Fruit fly (Drosophila melanogaster) whole organism, wandering third instar larva: ENCODE results near the gene Vm26Ab.

ENCODE experiments used
- CG32264 ChIP-seq: fragments of 200-800 bp; sonication (Bioruptor generic); optimal IDR thresholded peaks from 2 replicates; lab custom pipeline; 2016; ENCODE audit warnings: missing biosample characterization, missing genetic modification characterization
- CG9705 ChIP-seq: fragments of 200-800 bp; sonication (Bioruptor generic); optimal IDR thresholded peaks from 2 replicates; lab custom pipeline; 2018; ENCODE audit warnings: missing biosample characterization, mild to moderate bottlenecking, missing genetic modification characterization
- CrebA ChIP-seq: fragments of 200-800 bp; sonication (Bioruptor generic); optimal IDR thresholded peaks from 2 replicates; lab custom pipeline; 2016; ENCODE audit warnings: missing biosample characterization, mild to moderate bottlenecking, missing genetic modification characterization, borderline replicate concordance
- Dfd ChIP-seq: fragments of >200 bp; optimal IDR thresholded peaks from 2 replicates; lab custom pipeline; 2017; ENCODE audit warnings: missing biosample characterization, missing genetic modification characterization
- Dif ChIP-seq: fragments of 200-275, 200-300 bp; sonication (Bioruptor generic); optimal IDR thresholded peaks from 2 replicates; lab custom pipeline; 2018; ENCODE audit warnings: missing biosample characterization, missing genetic modification characterization; ENCODE audit not compliant: partially characterized antibody
- GATAd ChIP-seq: sonication (Bioruptor generic); optimal IDR thresholded peaks from 2 replicates; lab custom pipeline; 2016; ENCODE audit warnings: missing biosample characterization, missing genetic modification characterization
- HLH106 ChIP-seq: fragments of 200-800 bp; optimal IDR thresholded peaks from 3 replicates; lab custom pipeline; 2019; ENCODE audit warnings: missing biosample characterization, mild to moderate bottlenecking, missing genetic modification characterization, moderate library complexity
- Hnf4 ChIP-seq: fragments of 200-800 bp; sonication (Bioruptor generic); optimal IDR thresholded peaks from 2 replicates; lab custom pipeline; 2016; ENCODE audit warnings: missing biosample characterization, mild to moderate bottlenecking, missing genetic modification characterization
- Hr78 ChIP-seq: fragments of >200 bp; optimal IDR thresholded peaks from 2 replicates; lab custom pipeline; 2017; ENCODE audit warnings: missing biosample characterization, missing genetic modification characterization
- Hr83 ChIP-seq: fragments of 200-300 bp; sonication (Bioruptor generic); optimal IDR thresholded peaks from 2 replicates; lab custom pipeline; 2016; ENCODE audit warnings: missing biosample characterization, mild to moderate bottlenecking, missing genetic modification characterization, moderate library complexity; ENCODE audit not compliant: poor library complexity, severe bottlenecking
- Jra ChIP-seq: sonication (Bioruptor generic); optimal IDR thresholded peaks from 2 replicates; lab custom pipeline; 2016; ENCODE audit warnings: missing biosample characterization, missing genetic modification characterization
- Mio ChIP-seq: sonication (Bioruptor generic); optimal IDR thresholded peaks from 2 replicates; lab custom pipeline; 2016; ENCODE audit warnings: missing biosample characterization, missing genetic modification characterization
- Myc ChIP-seq: fragments of >200 bp; optimal IDR thresholded peaks from 2 replicates; lab custom pipeline; 2017
- N ChIP-seq: fragments of >200 bp; optimal IDR thresholded peaks from 2 replicates; lab custom pipeline; 2018; ENCODE audit warnings: missing biosample characterization, missing external identifiers, missing genetic modification characterization
- OdsH ChIP-seq: fragments of 200-800 bp; sonication (Bioruptor generic); optimal IDR thresholded peaks from 2 replicates; lab custom pipeline; 2016; ENCODE audit warnings: missing biosample characterization, mild to moderate bottlenecking, missing genetic modification characterization
- Rel ChIP-seq, 2 experiments: fragments of 200-800 bp; sonication (Bioruptor generic) in 1 of 2; optimal IDR thresholded peaks; 2 replicates in 1 of 2; 3 replicates in 1 of 2; lab custom pipeline; 2016 to 2019; ENCODE audit warnings: mild to moderate bottlenecking in 2 of 2, missing biosample characterization in 2 of 2, missing genetic modification characterization in 2 of 2, moderate library complexity in 1 of 2
- Sp1 ChIP-seq: fragments of 200-800 bp; sonication (Bioruptor generic); optimal IDR thresholded peaks from 3 replicates; lab custom pipeline; 2019; ENCODE audit warnings: missing biosample characterization, mild to moderate bottlenecking, missing genetic modification characterization, moderate library complexity
- Vsx2 ChIP-seq: fragments of 200-300, 225-300 bp; sonication (Bioruptor generic); optimal IDR thresholded peaks from 2 replicates; lab custom pipeline; 2018; ENCODE audit warnings: missing biosample characterization, missing genetic modification characterization; ENCODE audit not compliant: partially characterized antibody
- br ChIP-seq: fragments of 200-800 bp; sonication (Bioruptor generic); optimal IDR thresholded peaks from 2 replicates; lab custom pipeline; 2016; ENCODE audit warnings: missing biosample characterization, missing genetic modification characterization
- brk ChIP-seq: fragments of 200-800 bp; sonication (Bioruptor generic); optimal IDR thresholded peaks from 2 replicates; lab custom pipeline; 2016; ENCODE audit warnings: missing biosample characterization, mild to moderate bottlenecking, missing genetic modification characterization
- dl ChIP-seq, 2 experiments: fragments of 175-275, 200-275 bp in 1 of 2; fragments of 200-275 bp in 1 of 2; sonication (Bioruptor generic); optimal IDR thresholded peaks; lab custom pipeline; 2018; ENCODE audit warnings: mild to moderate bottlenecking in 2 of 2, missing biosample characterization in 2 of 2, missing genetic modification characterization in 2 of 2, moderate library complexity in 2 of 2; ENCODE audit not compliant: partially characterized antibody in 2 of 2, insufficient read depth in 1 of 2
- dmrt93B ChIP-seq: fragments of 200-800 bp; sonication (Bioruptor generic); optimal IDR thresholded peaks from 2 replicates; lab custom pipeline; 2018; ENCODE audit warnings: missing biosample characterization, mild to moderate bottlenecking, missing genetic modification characterization
- dsf ChIP-seq: sonication (Bioruptor generic); optimal IDR thresholded peaks from 2 replicates; lab custom pipeline; 2016; ENCODE audit warnings: missing biosample characterization, missing genetic modification characterization, borderline replicate concordance
- ey ChIP-seq: fragments of 200-800 bp; sonication (Bioruptor generic); optimal IDR thresholded peaks from 2 replicates; lab custom pipeline; 2016; ENCODE audit warnings: missing biosample characterization, missing genetic modification characterization
- foxo ChIP-seq, 2 experiments: fragments of 200-800 bp; sonication (Bioruptor generic); optimal IDR thresholded peaks; 2 replicates in 1 of 2; 3 replicates in 1 of 2; lab custom pipeline; 2016 to 2017; ENCODE audit warnings: missing biosample characterization in 2 of 2, missing genetic modification characterization in 2 of 2
- fru ChIP-seq: fragments of 200-800 bp; sonication (Bioruptor generic); optimal IDR thresholded peaks from 3 replicates; lab custom pipeline; 2016; ENCODE audit warnings: missing biosample characterization, mild to moderate bottlenecking, missing genetic modification characterization
- h ChIP-seq: fragments of 200-800 bp; sonication (Bioruptor generic); optimal IDR thresholded peaks from 3 replicates; lab custom pipeline; 2016; ENCODE audit warnings: missing biosample characterization, mild to moderate bottlenecking, missing genetic modification characterization
- jim ChIP-seq: fragments of 175-275, 200-325 bp; sonication (Bioruptor generic); optimal IDR thresholded peaks from 2 replicates; lab custom pipeline; 2016; ENCODE audit warnings: missing biosample characterization, mild to moderate bottlenecking, missing genetic modification characterization
- lola ChIP-seq: fragments of >200 bp; optimal IDR thresholded peaks from 2 replicates; lab custom pipeline; 2017; ENCODE audit warnings: missing biosample characterization, missing genetic modification characterization
- pan ChIP-seq: fragments of >200 bp; optimal IDR thresholded peaks from 2 replicates; lab custom pipeline; 2017
- psq ChIP-seq: fragments of 200-800 bp; sonication (Bioruptor generic); optimal IDR thresholded peaks from 3 replicates; lab custom pipeline; 2017; ENCODE audit warnings: missing biosample characterization, mild to moderate bottlenecking, missing genetic modification characterization, moderate library complexity
- rgr ChIP-seq: fragments of 200-800 bp; sonication (Bioruptor generic); optimal IDR thresholded peaks from 3 replicates; lab custom pipeline; 2016; ENCODE audit warnings: missing biosample characterization, mild to moderate bottlenecking, missing genetic modification characterization
- sv ChIP-seq: fragments of 200-800 bp; sonication (Bioruptor generic); optimal IDR thresholded peaks from 3 replicates; lab custom pipeline; 2016; ENCODE audit warnings: missing biosample characterization, missing genetic modification characterization
- tai ChIP-seq: sonication (Bioruptor generic); optimal IDR thresholded peaks from 2 replicates; lab custom pipeline; 2016; ENCODE audit warnings: missing biosample characterization, missing genetic modification characterization
- usp ChIP-seq: fragments of >200 bp; optimal IDR thresholded peaks from 2 replicates; lab custom pipeline; 2017; ENCODE audit warnings: missing biosample characterization, missing genetic modification characterization
- woc ChIP-seq: sonication (Bioruptor generic); optimal IDR thresholded peaks from 2 replicates; lab custom pipeline; 2016; ENCODE audit warnings: missing biosample characterization, mild to moderate bottlenecking, missing genetic modification characterization

Vm26Ab gene

DNA sequence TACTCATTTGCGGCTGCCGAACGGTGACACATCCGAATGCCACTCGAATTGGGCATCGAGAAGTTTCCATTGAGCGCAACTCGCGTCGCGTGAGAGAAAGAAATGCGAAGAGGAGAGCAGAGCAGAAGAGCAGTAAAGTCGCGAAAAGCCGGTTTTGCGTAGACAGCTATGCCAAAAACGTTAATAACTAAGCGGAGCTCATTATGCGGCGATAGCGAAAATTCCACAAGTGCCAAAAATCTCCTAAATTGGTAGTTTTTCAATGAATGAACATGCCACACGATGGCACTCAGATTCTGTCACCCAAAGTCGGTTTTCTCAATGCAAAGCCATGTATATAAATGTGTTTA is 20.9 kb downstream of the Vm26Ab start:
- TF ChIP-seq Hr83 (no peak), Jra (GFP tag; lab: Kevin White, UChicago) (peak; percentile 33)

DNA sequence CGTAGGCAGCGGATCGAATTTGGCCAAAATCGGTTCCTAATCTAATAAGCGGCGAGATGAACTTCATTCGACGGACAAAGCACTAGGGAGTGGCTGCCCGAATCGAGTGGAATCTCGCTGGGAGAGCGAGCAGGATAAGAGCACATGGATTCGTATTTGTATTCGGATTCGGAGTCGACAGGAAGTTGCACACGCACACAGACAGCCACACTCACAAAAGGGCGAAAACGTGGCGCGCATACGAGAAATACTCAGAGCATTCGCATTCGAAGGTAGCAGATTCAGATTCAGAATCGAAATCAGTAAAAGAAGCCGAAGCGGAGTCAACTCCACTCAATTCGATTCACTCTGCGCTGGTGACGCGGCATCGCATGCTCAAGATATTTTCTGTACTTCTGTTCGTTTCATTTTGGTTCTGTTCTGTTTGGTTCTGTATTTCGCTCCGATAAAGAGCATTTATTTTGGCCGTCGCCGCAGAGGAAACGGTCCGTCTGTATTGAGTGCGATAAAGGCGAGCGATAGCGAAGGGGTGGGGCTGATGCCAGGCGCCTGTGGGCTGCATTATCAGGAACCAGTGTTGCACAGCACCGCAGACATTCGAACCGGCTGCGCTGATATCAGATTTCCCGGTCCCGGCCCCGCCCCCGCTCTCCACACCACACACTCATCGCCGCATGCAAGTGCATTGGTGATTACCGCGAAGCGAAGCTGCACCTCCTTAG is 21.7 kb downstream of the Vm26Ab start:
- peak; percentile 79 for TF ChIP-seq h (GFP tag; lab: Kevin White, UChicago)
- peak; percentile 34 for TF ChIP-seq OdsH (GFP tag; lab: Kevin White, UChicago)
- peak; percentile 3 for TF ChIP-seq Hr78 (GFP tag; lab: Kevin White, UChicago)
- TF ChIP-seq rgr (GFP tag; lab: Kevin White, UChicago): peak; percentile 38
- peak; percentile 67 for TF ChIP-seq Jra (GFP tag; lab: Kevin White, UChicago)
- peak; percentile 50 for TF ChIP-seq br (GFP tag; lab: Kevin White, UChicago)
- TF ChIP-seq Sp1: peak; percentile 7
- TF ChIP-seq Hr83: peak; percentile 70
- no peak for TF ChIP-seq dmrt93B (GFP tag; lab: Kevin White, UChicago)
- peak; percentile 78 for TF ChIP-seq Rel (GFP tag; optimal IDR thresholded peaks at IDR 0.05; lab: Kevin White, UChicago)
- peak; percentile 72 for TF ChIP-seq Rel (tag; optimal IDR thresholded peaks at IDR 0.05; lab: Kevin White, UChicago)
- TF ChIP-seq HLH106: peak; percentile 21
- TF ChIP-seq foxo (GFP tag; optimal IDR thresholded peaks at IDR 0.05; lab: Kevin White, UChicago): peak; percentile 18 to 24
- TF ChIP-seq dl (GFP tag; optimal IDR thresholded peaks at IDR 0.05; lab: Kevin White, UChicago; ENCODE audit: insufficient read depth in 1 of 2, partially characterized antibody in 2 of 2): no peak
- peak; percentile 94 for TF ChIP-seq CrebA (GFP tag; lab: Kevin White, UChicago)
- TF ChIP-seq Mio: peak; percentile 37
- TF ChIP-seq brk (GFP tag; lab: Kevin White, UChicago): peak; percentile 70
- no peak for TF ChIP-seq ey
- peak; percentile 37 for TF ChIP-seq woc (GFP tag; lab: Kevin White, UChicago)
- TF ChIP-seq CG9705: no peak
- TF ChIP-seq jim: no peak
- TF ChIP-seq psq (GFP tag; lab: Kevin White, UChicago): peak; percentile 23
- TF ChIP-seq Hnf4: peak; percentile 53

dm6 chr2L:5979055-5979399 is 22.2 kb downstream of the Vm26Ab start:
- TF ChIP-seq rgr (GFP tag; lab: Kevin White, UChicago): no peak
- peak; percentile 4 for TF ChIP-seq Dif (GFP tag; lab: Kevin White, UChicago)
- TF ChIP-seq dmrt93B (GFP tag; lab: Kevin White, UChicago): peak; percentile 4
- no peak for TF ChIP-seq woc (GFP tag; lab: Kevin White, UChicago)
- TF ChIP-seq Hr83: no peak
- no peak for TF ChIP-seq pan (lab: Kevin White, UChicago)
- TF ChIP-seq CrebA (GFP tag; lab: Kevin White, UChicago): no peak
- TF ChIP-seq sv (GFP tag; lab: Kevin White, UChicago): no peak

DNA sequence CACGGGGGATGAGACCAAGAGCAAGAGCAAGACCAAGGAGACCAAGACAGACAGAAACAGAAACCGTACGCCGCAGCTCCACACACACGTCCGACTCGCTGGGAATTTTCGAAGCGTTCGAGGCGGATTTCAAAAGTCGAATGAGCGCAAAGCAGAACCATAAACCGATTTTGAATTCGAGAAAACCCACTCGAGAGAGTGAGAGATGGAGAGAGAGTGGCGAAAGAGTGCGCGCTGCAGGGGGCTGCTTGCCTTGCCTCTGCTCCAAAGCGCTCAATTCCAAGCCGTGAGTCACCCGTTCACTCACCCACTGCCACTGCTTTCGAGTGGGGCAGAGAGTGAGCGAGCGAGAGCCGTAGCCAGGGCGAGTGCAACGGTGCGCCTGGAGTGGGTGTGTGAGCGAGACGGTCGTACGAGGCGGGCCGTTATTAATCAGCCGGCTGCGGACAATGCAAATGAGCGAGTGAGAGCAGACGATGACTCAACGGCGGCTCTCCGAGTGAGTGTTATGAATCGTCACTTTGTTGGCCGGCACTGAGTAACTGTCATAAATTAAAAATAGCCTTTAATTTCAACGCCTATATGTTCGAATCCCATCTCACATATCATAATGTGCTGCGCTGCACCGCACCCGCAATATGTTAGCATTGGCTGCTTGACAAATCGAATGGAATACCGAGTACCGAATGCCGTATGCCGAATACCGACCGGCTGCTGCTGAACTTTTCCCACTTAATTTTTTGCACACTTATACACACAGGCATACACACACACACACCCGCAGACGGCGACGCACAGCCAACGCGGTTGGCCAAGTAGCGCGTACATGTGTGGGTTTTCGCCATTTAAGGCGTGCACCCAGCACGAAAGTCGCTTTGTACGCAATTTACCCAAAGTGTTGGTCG is 23.4 kb downstream of the Vm26Ab start:
- no peak for TF ChIP-seq Hr78 (GFP tag; lab: Kevin White, UChicago)
- TF ChIP-seq rgr (GFP tag; lab: Kevin White, UChicago): peak; percentile 70
- TF ChIP-seq brk (GFP tag; lab: Kevin White, UChicago): peak; percentile 58
- no peak for TF ChIP-seq CG9705
- TF ChIP-seq Dfd (GFP tag; lab: Kevin White, UChicago): no peak
- peak; percentile 62 for TF ChIP-seq br (GFP tag; lab: Kevin White, UChicago)
- TF ChIP-seq N (GFP tag; lab: Kevin White, UChicago): no peak
- TF ChIP-seq tai: no peak
- TF ChIP-seq Hr83: peak; percentile 75
- TF ChIP-seq Dif (GFP tag; lab: Kevin White, UChicago): peak; percentile 95
- TF ChIP-seq fru: peak; percentile 25
- TF ChIP-seq Myc (lab: Kevin White, UChicago): no peak
- TF ChIP-seq dsf (GFP tag; lab: Kevin White, UChicago): no peak
- no peak for TF ChIP-seq GATAd
- peak; percentile 56 for TF ChIP-seq psq (GFP tag; lab: Kevin White, UChicago)
- TF ChIP-seq Vsx2: no peak
- TF ChIP-seq HLH106: peak; percentile 11
- TF ChIP-seq pan (lab: Kevin White, UChicago): no peak
- TF ChIP-seq ey: peak; percentile 35
- peak; percentile 71 for TF ChIP-seq Sp1
- TF ChIP-seq foxo (GFP tag; optimal IDR thresholded peaks at IDR 0.05; lab: Kevin White, UChicago): peak; percentile 45 to 46
- peak; percentile 98 for TF ChIP-seq Jra (GFP tag; lab: Kevin White, UChicago)
- TF ChIP-seq Hnf4: peak; percentile 50
- peak; percentile 85 to 94 for TF ChIP-seq dl (GFP tag; optimal IDR thresholded peaks at IDR 0.05; lab: Kevin White, UChicago; ENCODE audit: insufficient read depth in 1 of 2, partially characterized antibody in 2 of 2)
- TF ChIP-seq Rel (GFP tag; optimal IDR thresholded peaks at IDR 0.05; lab: Kevin White, UChicago): peak; percentile 81
- TF ChIP-seq Rel (tag; optimal IDR thresholded peaks at IDR 0.05; lab: Kevin White, UChicago): peak; percentile 71
- peak; percentile 40 for TF ChIP-seq Mio
- no peak for TF ChIP-seq jim
- TF ChIP-seq OdsH (GFP tag; lab: Kevin White, UChicago): peak; percentile 54
- peak; percentile 31 for TF ChIP-seq CG32264
- TF ChIP-seq dmrt93B (GFP tag; lab: Kevin White, UChicago): no peak
- no peak for TF ChIP-seq lola (GFP tag; lab: Kevin White, UChicago)
- TF ChIP-seq usp (GFP tag; lab: Kevin White, UChicago): no peak
